Fruit fly (Drosophila melanogaster) whole organism, prepupa: ENCODE measurements around the gene CG12057.

Source experiments
- Blimp-1 ChIP-seq: fragments of 200-800 bp; sonication (Bioruptor generic); optimal IDR thresholded peaks from 3 replicates; lab custom pipeline; 2017; ENCODE audit warnings: missing biosample characterization, missing genetic modification characterization, mild to moderate bottlenecking, moderate library complexity, missing genetic modification reagents
- CG10631 ChIP-seq: fragments of 200-800 bp; sonication (Bioruptor generic); optimal IDR thresholded peaks from 2 replicates; lab custom pipeline; 2016; ENCODE audit warnings: missing biosample characterization, missing genetic modification characterization
- CG11762 ChIP-seq: fragments of 200-800 bp; sonication (Bioruptor generic); optimal IDR thresholded peaks from 3 replicates; lab custom pipeline; 2016; ENCODE audit warnings: missing biosample characterization, missing genetic modification characterization; ENCODE audit not compliant: insufficient read depth
- CG3032 ChIP-seq: fragments of 200-800 bp; optimal IDR thresholded peaks from 2 replicates; lab custom pipeline; 2019; ENCODE audit warnings: missing biosample characterization, mild to moderate bottlenecking, missing genetic modification characterization, moderate library complexity
- CG34406 ChIP-seq: fragments of 200-800 bp; sonication (Bioruptor generic); optimal IDR thresholded peaks from 3 replicates; lab custom pipeline; 2016; ENCODE audit warnings: missing biosample characterization, missing genetic modification characterization
- CG4318 ChIP-seq: fragments of 200-800 bp; sonication (Bioruptor generic); optimal IDR thresholded peaks from 3 replicates; lab custom pipeline; 2017; ENCODE audit warnings: missing biosample characterization, mild to moderate bottlenecking, missing genetic modification characterization
- CG6163 ChIP-seq: fragments of 200-800 bp; sonication (Bioruptor generic); IDR thresholded peaks from 3 replicates; pipeline ENCODE4 v1.3.6; 2022; ENCODE audit warnings: missing biosample characterization, missing genetic modification characterization
- CG6276 ChIP-seq: fragments of 200-800 bp; sonication (Bioruptor generic); optimal IDR thresholded peaks from 2 replicates; lab custom pipeline; 2017; ENCODE audit warnings: missing biosample characterization, mild to moderate bottlenecking, missing genetic modification characterization
- CG8119 ChIP-seq: fragments of 200-800 bp; sonication (Bioruptor generic); IDR thresholded peaks from 3 replicates; pipeline ENCODE4 v1.3.6; 2022; ENCODE audit warnings: missing biosample characterization, missing genetic modification characterization
- Gug ChIP-seq: fragments of 200-800 bp; sonication (Bioruptor generic); IDR thresholded peaks from 2 replicates; pipeline ENCODE4 v1.3.6; 2022; ENCODE audit warnings: missing biosample characterization, missing genetic modification characterization
- Met ChIP-seq: fragments of 200-800 bp; sonication (Bioruptor generic); optimal IDR thresholded peaks from 3 replicates; lab custom pipeline; 2016; ENCODE audit warnings: missing biosample characterization, missing genetic modification characterization
- Sox15 ChIP-seq: fragments of 200-800 bp; sonication (Bioruptor generic); optimal IDR thresholded peaks from 3 replicates; lab custom pipeline; 2016; ENCODE audit warnings: missing biosample characterization, missing genetic modification characterization
- spab ChIP-seq: fragments of 200-800 bp; sonication (Bioruptor generic); optimal IDR thresholded peaks from 2 replicates; lab custom pipeline; 2017; ENCODE audit warnings: missing biosample characterization, mild to moderate bottlenecking, missing genetic modification characterization, missing genetic modification reagents
- vri ChIP-seq: fragments of 200-800 bp; sonication (Bioruptor generic); optimal IDR thresholded peaks from 3 replicates; lab custom pipeline; 2016; ENCODE audit warnings: missing biosample characterization, mild to moderate bottlenecking, missing genetic modification characterization

- peak; percentile 75 for TF ChIP-seq CG3032 (tag; lab: Kevin White, UChicago)
- TF ChIP-seq Met (GFP tag; lab: Kevin White, UChicago): peak; percentile 75
- peak; percentile 22 for TF ChIP-seq Blimp-1 (GFP tag; lab: Kevin White, UChicago)
- peak; percentile 57; the same call in 2 of the 3 replicates for TF ChIP-seq CG6163 (GFP tag; lab: Robert Waterston, UW)
- peak; percentile 69 for TF ChIP-seq CG10631 (GFP tag; lab: Kevin White, UChicago)
- peak; percentile 73 for TF ChIP-seq CG8119 (GFP tag; lab: Robert Waterston, UW)
- peak; percentile 66 for TF ChIP-seq spab (GFP tag; lab: Kevin White, UChicago)
- TF ChIP-seq Gug (GFP tag; lab: Robert Waterston, UW): peak; percentile 70
- TF ChIP-seq vri (GFP tag; lab: Kevin White, UChicago): no peak
- peak; percentile 12 for TF ChIP-seq Sox15 (GFP tag; lab: Kevin White, UChicago)
- peak; percentile 30 for TF ChIP-seq CG34406
- TF ChIP-seq CG11762 (GFP tag; lab: Kevin White, UChicago): peak; percentile 28
- TF ChIP-seq CG4318: no peak
- peak; percentile 68 for TF ChIP-seq CG6276
These were observed 36.3 kb upstream of the CG12057 start for dm6 chrX:9155134-9155533.
